Worm (Caenorhabditis elegans): ENCODE data around the gene Y46G5A.7.

DNA sequence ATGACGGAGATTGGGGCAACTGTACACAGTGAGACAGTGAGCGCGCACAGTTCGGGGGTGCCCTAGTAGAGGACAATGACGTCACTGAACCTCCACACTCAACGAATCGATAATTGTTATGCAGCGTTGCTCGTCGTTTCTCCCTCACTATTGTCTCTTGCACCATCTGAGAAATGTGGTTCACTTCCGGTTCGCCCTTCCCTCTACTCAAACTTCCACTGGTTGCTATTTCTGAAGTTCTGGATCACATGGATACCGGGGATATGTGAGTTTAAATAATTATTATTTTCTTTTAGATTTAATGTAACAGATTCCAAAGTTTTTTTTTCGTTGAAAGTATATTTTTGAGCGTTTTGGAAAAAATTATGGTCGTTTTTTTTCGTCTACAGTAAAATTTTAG lies at the start of gene Y46G5A.7, which contains the start of gene Y46G5A.8:
- TF ChIP-seq elt-3 (tag; optimal IDR thresholded peaks at IDR 0.05) = no peak
- TF ChIP-seq nhr-76 (tag; optimal IDR thresholded peaks at IDR 0.05) = no peak
- TF ChIP-seq skn-1 (tag; optimal IDR thresholded peaks at IDR 0.05) = no peak
- TF ChIP-seq mep-1 (tag; optimal IDR thresholded peaks at IDR 0.05) = no peak
- TF ChIP-seq pax-3 (tag; optimal IDR thresholded peaks at IDR 0.05) = no peak
- no peak for TF ChIP-seq blmp-1 (tag; optimal IDR thresholded peaks at IDR 0.05)
- TF ChIP-seq ama-1 (optimal IDR thresholded peaks at IDR 0.05) = no peak
- TF ChIP-seq nhr-90 (tag; optimal IDR thresholded peaks at IDR 0.05; ENCODE audit: poor library complexity) = no peak
- TF ChIP-seq unc-62 (GFP tag; optimal IDR thresholded peaks at IDR 0.05) = no peak
- TF ChIP-seq fkh-4 (tag; optimal IDR thresholded peaks at IDR 0.05; ENCODE audit: borderline replicate concordance) = no peak
- no peak for TF ChIP-seq xbp-1 (tag; optimal IDR thresholded peaks at IDR 0.05)
- TF ChIP-seq C04F5.9 (tag; optimal IDR thresholded peaks at IDR 0.05) = no peak
- TF ChIP-seq lin-15B (tag; optimal IDR thresholded peaks at IDR 0.05) = no peak
